Fruit fly (Drosophila melanogaster) whole organism, embryonic: Measurements from ENCODE around the gene CG5938.

Experiments used
- Bdp1 ChIP-seq: fragments of 200-800 bp; sonication (Bioruptor generic); optimal IDR thresholded peaks from 3 replicates; lab custom pipeline; 2016; ENCODE audit warnings: missing biosample characterization, missing genetic modification characterization
- C15 ChIP-seq: fragments of 200-800 bp; sonication (Bioruptor generic); IDR thresholded peaks from 3 replicates; pipeline ENCODE4 v1.3.6; 2022; ENCODE audit warnings: missing biosample characterization, missing genetic modification characterization
- CG10979 ChIP-seq: fragments of 200-800 bp; sonication (Bioruptor generic); optimal IDR thresholded peaks from 2 replicates; lab custom pipeline; 2018; ENCODE audit warnings: missing biosample characterization, mild to moderate bottlenecking, missing genetic modification characterization, moderate library complexity
- CG11085 ChIP-seq: fragments of 200-800 bp; sonication (Bioruptor generic); IDR thresholded peaks from 2 replicates; pipeline ENCODE4 v1.3.6; 2022; ENCODE audit warnings: missing biosample characterization, missing genetic modification characterization
- CG11456 ChIP-seq: fragments of 200-800 bp; sonication (Bioruptor generic); IDR thresholded peaks from 3 replicates; pipeline ENCODE4 v1.3.6; 2022; ENCODE audit warnings: missing biosample characterization, missing genetic modification characterization
- CG12659 ChIP-seq: fragments of 200-800 bp; sonication (Bioruptor generic); optimal IDR thresholded peaks from 3 replicates; lab custom pipeline; 2017; ENCODE audit warnings: mild to moderate bottlenecking, missing biosample characterization, missing genetic modification reagents, missing genetic modification characterization
- CG15696 ChIP-seq: fragments of 200-800 bp; sonication (Bioruptor generic); optimal IDR thresholded peaks from 2 replicates; lab custom pipeline; 2019; ENCODE audit warnings: missing biosample characterization, mild to moderate bottlenecking, missing genetic modification characterization, moderate library complexity
- CG17385 ChIP-seq: fragments of 200-800 bp; sonication (Bioruptor generic); optimal IDR thresholded peaks from 3 replicates; lab custom pipeline; 2018; ENCODE audit warnings: missing biosample characterization, mild to moderate bottlenecking, missing genetic modification characterization
- CG17612 ChIP-seq: fragments of 200-800 bp; sonication (Bioruptor generic); IDR thresholded peaks from 2 replicates; pipeline ENCODE4 v1.3.6; 2022; ENCODE audit warnings: missing biosample characterization, missing genetic modification characterization
- CG32532 ChIP-seq: fragments of 200-800 bp; sonication (Bioruptor generic); IDR thresholded peaks from 2 replicates; pipeline ENCODE4 v1.3.6; 2022; ENCODE audit warnings: missing biosample characterization, missing genetic modification characterization
- CG33213 ChIP-seq: fragments of 200-800 bp; sonication (Bioruptor generic); optimal IDR thresholded peaks from 3 replicates; lab custom pipeline; 2016; ENCODE audit warnings: missing biosample characterization, missing genetic modification characterization
- CG42726 ChIP-seq: fragments of 200-800 bp; sonication (Bioruptor generic); IDR thresholded peaks from 2 replicates; pipeline ENCODE4 v1.3.6; 2022; ENCODE audit warnings: missing biosample characterization, missing genetic modification characterization; ENCODE audit not compliant: partially characterized antibody
- CG4282 ChIP-seq: fragments of 200-800 bp; sonication (Bioruptor generic); optimal IDR thresholded peaks from 2 replicates; lab custom pipeline; 2016; ENCODE audit warnings: missing biosample characterization, missing genetic modification characterization
- CG9437 ChIP-seq: fragments of 200-800 bp; sonication (Bioruptor generic); optimal IDR thresholded peaks from 2 replicates; lab custom pipeline; 2018; ENCODE audit warnings: missing biosample characterization, mild to moderate bottlenecking, missing genetic modification characterization
- CG9797 ChIP-seq: fragments of 200-800 bp; sonication (Bioruptor generic); optimal IDR thresholded peaks from 3 replicates; lab custom pipeline; 2018; ENCODE audit warnings: missing biosample characterization, mild to moderate bottlenecking, missing genetic modification characterization
- CG9817 ChIP-seq: fragments of 200-800 bp; sonication (Bioruptor generic); optimal IDR thresholded peaks from 2 replicates; lab custom pipeline; 2018; ENCODE audit warnings: missing biosample characterization, mild to moderate bottlenecking, missing genetic modification characterization, moderate library complexity
- Dfd ChIP-seq, 2 experiments: fragments of >200 bp; optimal IDR thresholded peaks; 2 replicates each; lab custom pipeline; 2017; ENCODE audit warnings: missing biosample characterization in 2 of 2, missing genetic modification characterization in 2 of 2
- Dp ChIP-seq: fragments of 200-800 bp; sonication (Bioruptor generic); optimal IDR thresholded peaks from 2 replicates; lab custom pipeline; 2018; ENCODE audit warnings: missing biosample characterization, mild to moderate bottlenecking, missing genetic modification characterization, moderate library complexity
- Ets97D ChIP-seq: fragments of 200-800 bp; sonication (Bioruptor generic); optimal IDR thresholded peaks from 3 replicates; lab custom pipeline; 2016; ENCODE audit warnings: missing biosample characterization, missing genetic modification characterization
- Gug ChIP-seq: fragments of 200-800 bp; sonication (Bioruptor generic); IDR thresholded peaks from 4 replicates; pipeline ENCODE4 v1.3.6; 2022; ENCODE audit warnings: missing biosample characterization, missing genetic modification characterization
- MTF-1 ChIP-seq: fragments of 200-800 bp; sonication (Bioruptor generic); optimal IDR thresholded peaks from 2 replicates; lab custom pipeline; 2018; ENCODE audit warnings: missing biosample characterization, mild to moderate bottlenecking, missing genetic modification characterization, borderline replicate concordance
- Myb ChIP-seq: fragments of 200-800 bp; sonication (Bioruptor generic); optimal IDR thresholded peaks from 2 replicates; lab custom pipeline; 2016; ENCODE audit warnings: missing biosample characterization, missing genetic modification characterization
- NFAT ChIP-seq: fragments of 200-800 bp; sonication (Bioruptor generic); IDR thresholded peaks from 2 replicates; pipeline ENCODE4 v1.3.6; 2022; ENCODE audit warnings: missing biosample characterization, missing genetic modification characterization
- Neu2 ChIP-seq: fragments of 200-800 bp; sonication (Bioruptor generic); optimal IDR thresholded peaks from 3 replicates; lab custom pipeline; 2016; ENCODE audit warnings: missing biosample characterization, missing genetic modification characterization, borderline replicate concordance
- NfI ChIP-seq: fragments of 200-800 bp; sonication (Bioruptor generic); optimal IDR thresholded peaks from 3 replicates; lab custom pipeline; 2018; ENCODE audit warnings: missing biosample characterization, mild to moderate bottlenecking, missing genetic modification characterization, moderate library complexity
- Optix ChIP-seq: fragments of 200-800 bp; sonication (Bioruptor generic); IDR thresholded peaks from 3 replicates; pipeline ENCODE4 v1.3.6; 2022; ENCODE audit warnings: missing biosample characterization, missing genetic modification characterization
- Rfx ChIP-seq: fragments of 200-800 bp; sonication (Bioruptor generic); IDR thresholded peaks from 2 replicates; pipeline ENCODE4 v1.3.6; 2022; ENCODE audit warnings: missing biosample characterization, missing genetic modification characterization
- Six4 ChIP-seq: fragments of 200-800 bp; sonication (Bioruptor generic); optimal IDR thresholded peaks from 2 replicates; lab custom pipeline; 2016; ENCODE audit warnings: missing biosample characterization, missing genetic modification characterization
- Stat92E ChIP-seq, 3 experiments: fragments of >200 bp in 2 of 3; fragments of 200-800 bp in 1 of 3; sonication (Bioruptor generic) in 1 of 3; optimal IDR thresholded peaks; 2 replicates each; lab custom pipeline; 2017 to 2019; ENCODE audit warnings: missing biosample characterization in 3 of 3, missing genetic modification characterization in 3 of 3, mild to moderate bottlenecking in 1 of 3, moderate library complexity in 1 of 3
- YL-1 ChIP-seq: fragments of 200-800 bp; sonication (Bioruptor generic); optimal IDR thresholded peaks from 3 replicates; lab custom pipeline; 2017; ENCODE audit warnings: missing biosample characterization, mild to moderate bottlenecking, missing genetic modification characterization
- az2 ChIP-seq: fragments of 200-800 bp; sonication (Bioruptor generic); optimal IDR thresholded peaks from 3 replicates; lab custom pipeline; 2016; ENCODE audit warnings: missing biosample characterization, missing genetic modification characterization
- dmrt11E ChIP-seq: fragments of 200-800 bp; sonication (Bioruptor generic); optimal IDR thresholded peaks from 3 replicates; lab custom pipeline; 2018; ENCODE audit warnings: missing biosample characterization, mild to moderate bottlenecking, missing genetic modification characterization, moderate library complexity
- dysf ChIP-seq: fragments of 200-800 bp; sonication (Bioruptor generic); IDR thresholded peaks from 3 replicates; pipeline ENCODE4 v1.3.6; 2022; ENCODE audit warnings: missing biosample characterization, missing genetic modification characterization
- fd3F ChIP-seq: fragments of 200-800 bp; sonication (Bioruptor generic); optimal IDR thresholded peaks from 2 replicates; lab custom pipeline; 2018; ENCODE audit warnings: missing biosample characterization, mild to moderate bottlenecking, missing genetic modification characterization, moderate library complexity
- gsb-n ChIP-seq: fragments of 200-800 bp; sonication (Bioruptor generic); optimal IDR thresholded peaks from 3 replicates; lab custom pipeline; 2018; ENCODE audit warnings: missing biosample characterization, mild to moderate bottlenecking, missing genetic modification characterization
- hb ChIP-seq: fragments of 200-800 bp; sonication (Bioruptor generic); IDR thresholded peaks from 3 replicates; pipeline ENCODE4 v1.3.6; 2022; ENCODE audit warnings: missing biosample characterization, missing genetic modification characterization; ENCODE audit not compliant: partially characterized antibody
- hbn ChIP-seq: fragments of 200-800 bp; sonication (Bioruptor generic); IDR thresholded peaks from 2 replicates; pipeline ENCODE4 v1.3.6; 2022; ENCODE audit warnings: missing biosample characterization, missing genetic modification characterization; ENCODE audit not compliant: partially characterized antibody
- insv ChIP-seq, 2 experiments: fragments of 200-800 bp; sonication (Bioruptor generic); optimal IDR thresholded peaks; 3 replicates each; lab custom pipeline; 2016 to 2018; ENCODE audit warnings: missing biosample characterization in 2 of 2, missing genetic modification characterization in 2 of 2
- luna ChIP-seq: fragments of 200-800 bp; sonication (Bioruptor generic); optimal IDR thresholded peaks from 2 replicates; lab custom pipeline; 2016; ENCODE audit warnings: missing biosample characterization, missing genetic modification characterization
- p53 ChIP-seq: fragments of 200-800 bp; sonication (Bioruptor generic); optimal IDR thresholded peaks from 2 replicates; lab custom pipeline; 2016; ENCODE audit warnings: missing biosample characterization, missing genetic modification characterization
- pros ChIP-seq: fragments of 200-800 bp; sonication (Bioruptor generic); optimal IDR thresholded peaks from 3 replicates; lab custom pipeline; 2019; ENCODE audit warnings: missing biosample characterization, mild to moderate bottlenecking, missing genetic modification characterization, moderate library complexity
- sens-2 ChIP-seq: fragments of 200-800 bp; sonication (Bioruptor generic); IDR thresholded peaks from 2 replicates; pipeline ENCODE4 v1.3.6; 2022; ENCODE audit warnings: missing biosample characterization, missing genetic modification characterization
- sob ChIP-seq: fragments of 200-800 bp; sonication (Bioruptor generic); IDR thresholded peaks from 2 replicates; pipeline ENCODE4 v1.3.6; 2022; ENCODE audit warnings: missing biosample characterization, missing genetic modification characterization
- sr ChIP-seq: fragments of 200-800 bp; sonication (Bioruptor generic); IDR thresholded peaks from 3 replicates; pipeline ENCODE4 v1.3.6; 2022; ENCODE audit warnings: missing biosample characterization, missing genetic modification characterization
- tap ChIP-seq: fragments of 200-800 bp; optimal IDR thresholded peaks from 3 replicates; lab custom pipeline; 2019; ENCODE audit warnings: missing biosample characterization, mild to moderate bottlenecking, missing genetic modification characterization, moderate library complexity
- wek ChIP-seq: fragments of 200-800 bp; sonication (Bioruptor generic); optimal IDR thresholded peaks from 3 replicates; lab custom pipeline; 2018; ENCODE audit warnings: missing biosample characterization, mild to moderate bottlenecking, missing genetic modification characterization, moderate library complexity
- zen ChIP-seq: fragments of 200-800 bp; sonication (Bioruptor generic); optimal IDR thresholded peaks from 3 replicates; lab custom pipeline; 2018; ENCODE audit warnings: missing biosample characterization, mild to moderate bottlenecking, missing genetic modification characterization, moderate library complexity
- zfh1 ChIP-seq: fragments of 200-800 bp; sonication (Bioruptor generic); IDR thresholded peaks from 3 replicates; pipeline ENCODE4 v1.3.6; 2022; ENCODE audit warnings: missing biosample characterization, missing genetic modification characterization

Gene CG5938

dm6 chr3R:27253136-27253920 is 21.3 kb upstream of the CG5938 start, which contains the start of gene pll (continued):
- peak; percentile 91 for TF ChIP-seq zfh1 (GFP tag; lab: Robert Waterston, UW)
- peak; percentile 58 for TF ChIP-seq CG15696 (tag; lab: Kevin White, UChicago)
- peak; percentile 89 for TF ChIP-seq sob (GFP tag; lab: Robert Waterston, UW)
- TF ChIP-seq Gug (GFP tag; lab: Robert Waterston, UW): peak; percentile 88
- peak; percentile 85 for TF ChIP-seq az2
- TF ChIP-seq hbn: peak; percentile 44; the same call in 1 of the 2 replicates
- TF ChIP-seq zen (tag; lab: Kevin White, UChicago): peak; percentile 82
- TF ChIP-seq NfI (GFP tag; lab: Kevin White, UChicago): peak; percentile 83
- peak; percentile 95 for TF ChIP-seq NFAT (GFP tag; lab: Robert Waterston, UW)
- TF ChIP-seq MTF-1: peak; percentile 60
- peak; percentile 96 for TF ChIP-seq CG9797 (GFP tag; lab: Kevin White, UChicago)
- peak; percentile 75 for TF ChIP-seq fd3F
- peak; percentile 74 for TF ChIP-seq YL-1 (GFP tag; lab: Kevin White, UChicago)
- peak; percentile 46 for TF ChIP-seq Dp (GFP tag; lab: Kevin White, UChicago)
- peak; percentile 65 for TF ChIP-seq luna (GFP tag; lab: Kevin White, UChicago)
- TF ChIP-seq C15 (GFP tag; lab: Robert Waterston, UW): 0 out of 3 replicates have a peak, but pooled peaks have one; percentile 47
- TF ChIP-seq CG9437: no peak
- TF ChIP-seq Stat92E (GFP tag; optimal IDR thresholded peaks at IDR 0.05; lab: Kevin White, UChicago): peak in 1 of 3 experiments; percentile 64
- TF ChIP-seq CG17385 (GFP tag; lab: Kevin White, UChicago): no peak
- peak; percentile 93 for TF ChIP-seq CG12659 (GFP tag; lab: Kevin White, UChicago)
- peak; percentile 95 for TF ChIP-seq CG11456 (GFP tag; lab: Robert Waterston, UW)
- peak; percentile 63; the same call in 2 of the 3 replicates for TF ChIP-seq sr (GFP tag; lab: Robert Waterston, UW)
- no peak for TF ChIP-seq CG4282 (GFP tag; lab: Kevin White, UChicago)
- no peak for TF ChIP-seq Dfd (GFP tag; optimal IDR thresholded peaks at IDR 0.05; lab: Kevin White, UChicago)
- no peak for TF ChIP-seq wek (GFP tag; lab: Kevin White, UChicago)
- peak; percentile 93 for TF ChIP-seq Rfx (GFP tag; lab: Robert Waterston, UW)
- TF ChIP-seq hb (GFP tag; lab: Robert Waterston, UW): no peak
- peak; percentile 81 for TF ChIP-seq CG9817
- TF ChIP-seq CG11085 (GFP tag; lab: Robert Waterston, UW): peak; percentile 77; the same call in 1 of the 2 replicates
- TF ChIP-seq Ets97D (GFP tag; lab: Kevin White, UChicago): peak; percentile 84
- TF ChIP-seq p53: peak; percentile 78
- TF ChIP-seq Bdp1 (GFP tag; lab: Kevin White, UChicago): peak; percentile 25
- TF ChIP-seq sens-2 (GFP tag; lab: Robert Waterston, UW): peak; percentile 55; the same call in 1 of the 2 replicates
- TF ChIP-seq CG42726: peak; percentile 35; the same call in 1 of the 2 replicates
- TF ChIP-seq CG17612 (GFP tag; lab: Robert Waterston, UW): 0 out of 2 replicates have a peak, but pooled peaks have one; percentile 26
- TF ChIP-seq gsb-n (tag; lab: Kevin White, UChicago): peak; percentile 83
- TF ChIP-seq CG32532 (GFP tag; lab: Robert Waterston, UW): peak; percentile 93
- TF ChIP-seq pros (GFP tag; lab: Kevin White, UChicago): no peak
- TF ChIP-seq CG10979 (tag; lab: Kevin White, UChicago): peak; percentile 71
- no peak for TF ChIP-seq Neu2 (GFP tag; lab: Kevin White, UChicago)
- TF ChIP-seq Six4: peak; percentile 71
- no peak for TF ChIP-seq tap (tag; lab: Kevin White, UChicago)
- peak; percentile 72 for TF ChIP-seq dmrt11E (tag; lab: Kevin White, UChicago)
- peak; percentile 87 for TF ChIP-seq dysf (GFP tag; lab: Robert Waterston, UW)
- peak in 1 of 2 experiments; percentile 47 for TF ChIP-seq insv (GFP tag; optimal IDR thresholded peaks at IDR 0.05; lab: Kevin White, UChicago)
- TF ChIP-seq CG33213: peak; percentile 71
- TF ChIP-seq Myb (GFP tag; lab: Kevin White, UChicago): peak; percentile 43
- 0 out of 3 replicates have a peak, but pooled peaks have one; percentile 41 for TF ChIP-seq Optix
